Worm (Caenorhabditis elegans): ENCODE measurements around the gene F28C1.1.

DNA sequence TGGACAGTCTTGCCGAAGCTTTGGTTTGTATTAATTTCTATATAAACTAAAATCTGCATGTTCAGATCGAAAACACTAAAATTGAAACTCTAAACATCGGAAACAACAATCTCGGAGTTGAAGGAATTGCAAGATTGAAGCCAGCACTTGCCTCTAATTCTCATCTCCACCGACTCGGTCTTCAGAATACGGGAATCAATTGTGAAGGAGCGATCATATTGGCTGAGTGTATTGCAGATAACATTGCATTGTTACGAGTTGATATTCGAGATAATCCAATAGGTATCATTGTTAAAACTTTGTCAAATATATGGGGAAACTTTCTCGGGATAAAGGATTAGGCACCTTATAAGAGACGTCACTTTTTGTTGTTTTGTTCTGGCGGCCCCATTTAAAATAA lies 19.7 kb downstream of the F28C1.1 start:
- TF ChIP-seq cnd-1 (tag; optimal IDR thresholded peaks at IDR 0.05) (no peak), snpc-4 (tag; optimal IDR thresholded peaks at IDR 0.05) (no peak), lin-13 (tag; optimal IDR thresholded peaks at IDR 0.05) (no peak)

All from whole organism, mixed stage, embryonic.